Worm (Caenorhabditis elegans): ENCODE data around the gene K05F1.6.

DNA sequence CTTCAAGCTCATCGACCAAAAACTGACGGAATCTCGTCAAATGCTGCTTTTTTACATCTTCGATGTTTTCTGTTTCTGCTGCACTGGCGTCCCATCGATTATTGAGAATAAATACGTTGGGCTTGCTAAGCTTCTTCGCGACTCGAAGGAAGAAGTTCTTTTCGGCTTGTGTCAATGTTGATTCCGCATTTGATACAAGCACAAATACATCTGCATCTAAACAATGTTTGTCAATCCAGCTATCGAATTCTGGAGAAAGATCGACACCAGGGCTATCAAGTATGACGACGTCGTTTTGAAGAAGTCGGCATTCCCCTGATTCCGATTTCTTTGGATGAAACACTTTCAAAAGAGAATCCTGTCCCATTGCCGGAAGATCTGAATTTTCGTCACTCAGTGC, 52.8 kb downstream of the K05F1.6 start:
- TF ChIP-seq lin-39 (tag; optimal IDR thresholded peaks at IDR 0.05), result no peak
- TF ChIP-seq unc-39 (tag; optimal IDR thresholded peaks at IDR 0.05), result no peak
- TF ChIP-seq snpc-4 (tag; optimal IDR thresholded peaks at IDR 0.05), result no peak
- TF ChIP-seq elt-1 (tag; optimal IDR thresholded peaks at IDR 0.05), result no peak
- no peak for TF ChIP-seq egl-27 (tag; optimal IDR thresholded peaks at IDR 0.05)
- no peak for TF ChIP-seq dmd-4 (tag; optimal IDR thresholded peaks at IDR 0.05)
- no peak for TF ChIP-seq unc-62 (GFP tag; optimal IDR thresholded peaks at IDR 0.05)
- TF ChIP-seq ama-1 (optimal IDR thresholded peaks at IDR 0.05), result no peak
- no peak for TF ChIP-seq lin-11 (tag; optimal IDR thresholded peaks at IDR 0.05)
- no peak for TF ChIP-seq lin-13 (GFP tag; optimal IDR thresholded peaks at IDR 0.05)
- no peak for TF ChIP-seq Y55F3AM.14 (GFP tag; optimal IDR thresholded peaks at IDR 0.05)
- no peak for TF ChIP-seq zag-1 (tag; optimal IDR thresholded peaks at IDR 0.05)
- TF ChIP-seq fos-1 (tag; optimal IDR thresholded peaks at IDR 0.05), result no peak
- TF ChIP-seq ceh-82 (tag; optimal IDR thresholded peaks at IDR 0.05), result no peak
